Worm (Caenorhabditis elegans) whole organism, late embryonic: Measurements from ENCODE around the gene K10D11.7.

Experiments used
- C08G9.2 ChIP-seq: sonication (generic microtip); optimal IDR thresholded peaks from 2 replicates; lab custom pipeline; 2016; ENCODE audit warnings: mild to moderate bottlenecking, missing genetic modification characterization, moderate library complexity, missing compliant biosample characterization
- C38D4.7 ChIP-seq: fragments of 200-800 bp; sonication (Bioruptor generic); optimal IDR thresholded peaks from 2 replicates; lab custom pipeline; 2018; ENCODE audit warnings: mild to moderate bottlenecking, missing genetic modification characterization, moderate library complexity, missing compliant biosample characterization
- F13H6.1 ChIP-seq: sonication (generic microtip); optimal IDR thresholded peaks from 2 replicates; lab custom pipeline; 2016; ENCODE audit warnings: missing genetic modification characterization, missing compliant biosample characterization
- K02D7.2 ChIP-seq: sonication (generic microtip); optimal IDR thresholded peaks from 2 replicates; lab custom pipeline; 2017; ENCODE audit warnings: mild to moderate bottlenecking, missing genetic modification characterization, missing compliant biosample characterization
- K09A11.1 ChIP-seq: sonication (generic microtip); optimal IDR thresholded peaks from 2 replicates; lab custom pipeline; 2017; ENCODE audit warnings: antibody characterized with exemption, mild to moderate bottlenecking, missing genetic modification characterization, missing compliant biosample characterization; ENCODE audit not compliant: insufficient read depth
- T23F11.4 ChIP-seq: fragments of 200-800 bp; sonication (Bioruptor generic); optimal IDR thresholded peaks from 2 replicates; lab custom pipeline; 2018; ENCODE audit warnings: mild to moderate bottlenecking, missing genetic modification characterization, missing compliant biosample characterization
- ahr-1 ChIP-seq: sonication (generic microtip); optimal IDR thresholded peaks from 2 replicates; lab custom pipeline; 2016; ENCODE audit warnings: missing genetic modification characterization, missing compliant biosample characterization
- ceh-14 ChIP-seq: sonication (generic microtip); optimal IDR thresholded peaks from 2 replicates; lab custom pipeline; 2016; ENCODE audit warnings: missing genotype, missing genetic modification characterization, missing compliant biosample characterization
- ceh-18 ChIP-seq: sonication (generic microtip); optimal IDR thresholded peaks from 2 replicates; lab custom pipeline; 2016; ENCODE audit warnings: missing genetic modification characterization, missing compliant biosample characterization
- ceh-19 ChIP-seq: fragments of 200-800 bp; sonication (Bioruptor generic); optimal IDR thresholded peaks from 2 replicates; lab custom pipeline; 2018; ENCODE audit warnings: mild to moderate bottlenecking, missing genetic modification characterization, missing compliant biosample characterization
- ceh-31 ChIP-seq: sonication (generic microtip); optimal IDR thresholded peaks from 2 replicates; lab custom pipeline; 2016; ENCODE audit warnings: missing genetic modification characterization, missing compliant biosample characterization
- ceh-34 ChIP-seq: sonication (generic microtip); optimal IDR thresholded peaks from 2 replicates; lab custom pipeline; 2016; ENCODE audit warnings: mild to moderate bottlenecking, missing genetic modification characterization, missing compliant biosample characterization
- ceh-48 ChIP-seq: sonication (generic microtip); optimal IDR thresholded peaks from 2 replicates; lab custom pipeline; 2016; ENCODE audit warnings: missing genetic modification characterization, inconsistent platforms, missing compliant biosample characterization
- ceh-6 ChIP-seq: fragments of 200-800 bp; sonication (Bioruptor generic); optimal IDR thresholded peaks from 2 replicates; lab custom pipeline; 2018; ENCODE audit warnings: mild to moderate bottlenecking, missing genetic modification characterization, missing compliant biosample characterization
- dmd-4 ChIP-seq: sonication (generic microtip); optimal IDR thresholded peaks from 2 replicates; lab custom pipeline; 2016; ENCODE audit warnings: borderline replicate concordance, missing genetic modification characterization, missing compliant biosample characterization
- elt-2 ChIP-seq: sonication (generic microtip); optimal IDR thresholded peaks from 2 replicates; lab custom pipeline; 2016; ENCODE audit warnings: missing genetic modification reagents, missing genetic modification characterization, missing compliant biosample characterization
- elt-4 ChIP-seq: sonication (generic microtip); optimal IDR thresholded peaks from 2 replicates; lab custom pipeline; 2016; ENCODE audit warnings: missing genetic modification characterization, missing compliant biosample characterization
- ets-4 ChIP-seq: sonication (generic microtip); optimal IDR thresholded peaks from 2 replicates; lab custom pipeline; 2016; ENCODE audit warnings: missing genetic modification characterization, missing compliant biosample characterization
- eyg-1 ChIP-seq: sonication (generic microtip); optimal IDR thresholded peaks from 2 replicates; lab custom pipeline; 2016; ENCODE audit warnings: missing genotype, missing genetic modification characterization, missing compliant biosample characterization
- fax-1 ChIP-seq: sonication (generic microtip); optimal IDR thresholded peaks from 2 replicates; lab custom pipeline; 2016; ENCODE audit warnings: missing genotype, missing genetic modification characterization, missing compliant biosample characterization
- fkh-10 ChIP-seq: fragments of 150-350 bp; optimal IDR thresholded peaks from 2 replicates; lab custom pipeline; 2014; ENCODE audit warnings: missing biosample characterization, missing genetic modification reagents, missing genetic modification characterization
- fkh-6 ChIP-seq: sonication (generic microtip); optimal IDR thresholded peaks from 2 replicates; lab custom pipeline; 2016; ENCODE audit warnings: missing genetic modification characterization, missing compliant biosample characterization
- gmeb-2 ChIP-seq: sonication (generic microtip); optimal IDR thresholded peaks from 2 replicates; lab custom pipeline; 2016; ENCODE audit warnings: missing genetic modification characterization, inconsistent platforms, missing compliant biosample characterization
- hlh-13 ChIP-seq: fragments of 200-800 bp; sonication (Bioruptor generic); optimal IDR thresholded peaks from 2 replicates; lab custom pipeline; 2018; ENCODE audit warnings: mild to moderate bottlenecking, missing genetic modification characterization, missing compliant biosample characterization
- hlh-15 ChIP-seq: sonication (generic microtip); optimal IDR thresholded peaks from 2 replicates; lab custom pipeline; 2016; ENCODE audit warnings: missing genetic modification characterization, missing compliant biosample characterization
- lim-6 ChIP-seq: sonication (generic microtip); optimal IDR thresholded peaks from 2 replicates; lab custom pipeline; 2016; ENCODE audit warnings: missing genetic modification characterization, missing compliant biosample characterization
- lin-11 ChIP-seq: fragments of 200-800 bp; sonication (Bioruptor generic); optimal IDR thresholded peaks from 2 replicates; lab custom pipeline; 2018; ENCODE audit warnings: mild to moderate bottlenecking, missing genetic modification characterization, missing compliant biosample characterization
- madf-2 ChIP-seq: sonication (generic microtip); optimal IDR thresholded peaks from 2 replicates; lab custom pipeline; 2017; ENCODE audit warnings: missing genetic modification characterization, missing compliant biosample characterization
- mec-3 ChIP-seq: sonication (generic microtip); optimal IDR thresholded peaks from 2 replicates; lab custom pipeline; 2016; ENCODE audit warnings: borderline replicate concordance, missing genetic modification characterization, missing compliant biosample characterization
- nfya-1 ChIP-seq: sonication (generic microtip); optimal IDR thresholded peaks from 2 replicates; lab custom pipeline; 2017; ENCODE audit warnings: missing genetic modification characterization, mild to moderate bottlenecking, missing compliant biosample characterization, antibody characterized with exemption, moderate library complexity
- nhr-11 ChIP-seq: fragments of 150-350 bp; optimal IDR thresholded peaks from 2 replicates; lab custom pipeline; 2014; ENCODE audit warnings: missing biosample characterization, missing genetic modification characterization
- nhr-232 ChIP-seq: sonication (generic microtip); optimal IDR thresholded peaks from 2 replicates; lab custom pipeline; 2016; ENCODE audit warnings: missing genetic modification characterization, missing compliant biosample characterization
- odd-2 ChIP-seq: sonication (generic microtip); optimal IDR thresholded peaks from 2 replicates; lab custom pipeline; 2017; ENCODE audit warnings: antibody characterized with exemption, mild to moderate bottlenecking, missing genetic modification characterization, missing compliant biosample characterization
- pag-3 ChIP-seq: sonication (generic microtip); optimal IDR thresholded peaks from 2 replicates; lab custom pipeline; 2016; ENCODE audit warnings: missing compliant biosample characterization, missing genetic modification characterization, borderline replicate concordance
- pat-9 ChIP-seq: fragments of 200-800 bp; sonication (Bioruptor generic); optimal IDR thresholded peaks from 2 replicates; lab custom pipeline; 2018; ENCODE audit warnings: mild to moderate bottlenecking, missing genetic modification characterization, moderate library complexity, missing compliant biosample characterization
- pax-1 ChIP-seq: fragments of 150-350 bp; optimal IDR thresholded peaks from 2 replicates; lab custom pipeline; 2014; ENCODE audit warnings: missing biosample characterization, missing genetic modification characterization
- pha-2 ChIP-seq: sonication (generic microtip); optimal IDR thresholded peaks from 2 replicates; lab custom pipeline; 2017; ENCODE audit warnings: mild to moderate bottlenecking, missing genetic modification characterization, missing compliant biosample characterization
- pha-4 ChIP-seq: fragments of 150-350 bp; optimal IDR thresholded peaks from 2 replicates; lab custom pipeline; 2018; ENCODE audit warnings: missing biosample characterization, missing genetic modification reagents, missing genetic modification characterization
- pros-1 ChIP-seq: fragments of 150-350 bp; optimal IDR thresholded peaks from 2 replicates; lab custom pipeline; 2014; ENCODE audit warnings: missing biosample characterization, missing genetic modification reagents, missing genetic modification characterization
- ref-2 ChIP-seq: sonication (generic microtip); optimal IDR thresholded peaks from 2 replicates; lab custom pipeline; 2016; ENCODE audit warnings: missing genetic modification characterization, missing compliant biosample characterization
- sox-2 ChIP-seq: fragments of 200-800 bp; sonication (Bioruptor generic); IDR thresholded peaks from 2 replicates; pipeline ENCODE4 v1.3.6; 2022; ENCODE audit warnings: missing genetic modification reagents, missing genetic modification characterization, missing compliant biosample characterization
- sox-4 ChIP-seq: sonication (generic microtip); optimal IDR thresholded peaks from 2 replicates; lab custom pipeline; 2017; ENCODE audit warnings: mild to moderate bottlenecking, missing genetic modification characterization, inconsistent platforms, missing compliant biosample characterization
- tbx-2 ChIP-seq: sonication (generic microtip); optimal IDR thresholded peaks from 2 replicates; lab custom pipeline; 2016; ENCODE audit warnings: missing genetic modification characterization, missing compliant biosample characterization
- ttx-3 ChIP-seq: sonication (generic microtip); optimal IDR thresholded peaks from 2 replicates; lab custom pipeline; 2016; ENCODE audit warnings: missing genetic modification reagents, missing genetic modification characterization, missing compliant biosample characterization
- unc-42 ChIP-seq: sonication (generic microtip); optimal IDR thresholded peaks from 2 replicates; lab custom pipeline; 2016; ENCODE audit warnings: missing genotype, missing genetic modification characterization, missing compliant biosample characterization

The K10D11.7 gene

DNA sequence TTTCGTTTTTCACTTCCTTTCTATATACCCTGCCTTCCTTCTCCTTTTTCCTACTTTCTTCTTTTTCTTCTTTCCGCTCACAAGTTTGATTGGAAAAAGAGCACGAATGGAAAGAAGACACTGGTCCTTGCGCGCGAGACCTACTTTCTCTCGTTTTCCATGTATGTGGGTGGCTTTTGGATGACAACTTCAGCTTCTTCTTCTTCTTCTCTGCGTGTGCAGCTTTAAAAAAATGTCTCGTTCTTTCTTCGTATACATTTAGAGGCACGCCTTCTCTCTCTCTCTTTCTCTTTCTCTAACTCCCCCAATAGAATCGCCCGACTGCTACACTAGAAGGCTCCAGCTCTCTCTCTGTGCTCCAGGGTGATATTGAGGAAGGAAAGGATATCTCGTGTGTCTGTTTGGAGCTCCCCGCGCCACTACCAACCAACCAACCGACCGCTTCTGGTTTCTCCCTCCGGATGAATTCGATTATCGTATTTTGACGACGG, 30.1 kb upstream of the K10D11.7 start:
- TF ChIP-seq elt-2 (tag; lab: Kevin White, UChicago) = no peak
- no peak for TF ChIP-seq elt-4 (tag; lab: Kevin White, UChicago)
- TF ChIP-seq ceh-14 (tag; lab: Kevin White, UChicago) = no peak
- no peak for TF ChIP-seq pha-4
- peak; percentile 33 for TF ChIP-seq nfya-1 (tag; lab: Kevin White, UChicago)
- TF ChIP-seq fkh-10 (GFP tag; lab: Kevin White, UChicago) = no peak
- TF ChIP-seq K02D7.2 = no peak
- TF ChIP-seq ceh-31 (tag; lab: Kevin White, UChicago) = peak; percentile 36
- peak; percentile 1 for TF ChIP-seq fkh-6
- TF ChIP-seq sox-4 (tag; lab: Kevin White, UChicago) = no peak
- TF ChIP-seq pag-3 = no peak
- no peak for TF ChIP-seq sox-2
- no peak for TF ChIP-seq K09A11.1 (tag; lab: Kevin White, UChicago)
- no peak for TF ChIP-seq madf-2
- TF ChIP-seq pat-9 (tag; lab: Kevin White, UChicago) = no peak
- peak; percentile 20 for TF ChIP-seq ceh-18 (tag; lab: Kevin White, UChicago)
- no peak for TF ChIP-seq hlh-13 (GFP tag; lab: Kevin White, UChicago)
- no peak for TF ChIP-seq gmeb-2 (tag; lab: Kevin White, UChicago)
- TF ChIP-seq lim-6 (tag; lab: Kevin White, UChicago) = no peak
- no peak for TF ChIP-seq odd-2 (tag; lab: Kevin White, UChicago)
- TF ChIP-seq tbx-2 (tag; lab: Kevin White, UChicago) = no peak
- TF ChIP-seq lin-11 (tag; lab: Kevin White, UChicago) = no peak
- no peak for TF ChIP-seq C38D4.7 (GFP tag; lab: Kevin White, UChicago)
- no peak for TF ChIP-seq nhr-11
- TF ChIP-seq eyg-1 (tag; lab: Kevin White, UChicago) = no peak
- no peak for TF ChIP-seq ttx-3 (tag; lab: Kevin White, UChicago)
- no peak for TF ChIP-seq ets-4 (tag; lab: Kevin White, UChicago)
- no peak for TF ChIP-seq dmd-4 (tag; lab: Kevin White, UChicago)
- TF ChIP-seq unc-42 (tag; lab: Kevin White, UChicago) = peak; percentile 93
- no peak for TF ChIP-seq C08G9.2 (tag; lab: Kevin White, UChicago)
- no peak for TF ChIP-seq ref-2 (tag; lab: Kevin White, UChicago)
- TF ChIP-seq ceh-6 (GFP tag; lab: Kevin White, UChicago) = no peak
- TF ChIP-seq F13H6.1 (tag; lab: Kevin White, UChicago) = no peak
- TF ChIP-seq pax-1 = no peak
- peak; percentile 33 for TF ChIP-seq ceh-19 (GFP tag; lab: Kevin White, UChicago)
- no peak for TF ChIP-seq mec-3
- no peak for TF ChIP-seq T23F11.4
- TF ChIP-seq fax-1 (tag; lab: Kevin White, UChicago) = peak; percentile 2
- TF ChIP-seq ceh-34 (tag; lab: Kevin White, UChicago) = no peak
- no peak for TF ChIP-seq pros-1 (tag; lab: Kevin White, UChicago)
- TF ChIP-seq hlh-15 (tag; lab: Kevin White, UChicago) = no peak
- TF ChIP-seq pha-2 = no peak
- no peak for TF ChIP-seq ahr-1 (tag; lab: Kevin White, UChicago)
- no peak for TF ChIP-seq nhr-232 (tag; lab: Kevin White, UChicago)
- TF ChIP-seq ceh-48 (tag; lab: Kevin White, UChicago) = no peak
- TF ChIP-seq, all 69 proteins: peak for 7
